Fruit fly (Drosophila melanogaster): ENCODE measurements around the gene CG14671.

DNA sequence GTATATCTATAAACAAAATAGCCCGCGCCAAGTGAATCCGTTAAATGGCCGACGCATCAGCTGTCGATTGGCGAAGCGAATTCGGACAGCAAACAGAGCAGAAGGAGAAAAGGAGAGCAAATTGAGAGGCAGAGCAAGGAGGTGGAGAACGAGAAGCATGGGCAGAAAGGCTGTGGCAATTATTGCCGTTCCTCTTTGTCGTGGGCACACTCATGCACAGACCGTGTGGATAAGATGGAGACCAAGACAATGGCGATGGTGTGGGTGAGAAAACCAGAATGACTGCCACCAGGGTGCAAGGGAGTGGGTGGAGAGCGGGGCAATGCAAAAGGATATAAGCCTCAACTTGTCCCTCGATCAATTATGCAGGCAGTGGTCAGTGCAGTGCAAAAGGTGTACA lies 46.6 kb upstream of the CG14671 start:
- no peak for TF ChIP-seq CG1620 (GFP tag; optimal IDR thresholded peaks at IDR 0.05)
- no peak for TF ChIP-seq CG12768 (GFP tag; optimal IDR thresholded peaks at IDR 0.05)

Measured in whole organism, adult.